Fruit fly (Drosophila melanogaster) whole organism, adult: ENCODE measurements around the gene CG32022.

Experiments used
- CG14711 ChIP-seq: fragments of 200-800 bp; sonication (Bioruptor generic); optimal IDR thresholded peaks from 2 replicates; lab custom pipeline; 2018; ENCODE audit warnings: missing biosample characterization, mild to moderate bottlenecking, missing genetic modification characterization, moderate library complexity
- kay ChIP-seq: fragments of 200-800 bp; sonication (Bioruptor generic); peaks from one replicate; lab custom pipeline; 2016; ENCODE audit warnings: missing biosample characterization, missing genetic modification characterization, borderline replicate concordance

- TF ChIP-seq kay (GFP tag; lab: Kevin White, UChicago), result no peak
- no peak for TF ChIP-seq CG14711 (tag; lab: Kevin White, UChicago)
Measured at dm6 chr3L:8675029-8675544, 46.0 kb downstream of the CG32022 start.
